Fruit fly (Drosophila melanogaster): ENCODE measurements around the gene CG45099.
A peak's percentile ranks its signal among the peaks of the same experiment; 100 is the strongest.

CG45099 gene

DNA sequence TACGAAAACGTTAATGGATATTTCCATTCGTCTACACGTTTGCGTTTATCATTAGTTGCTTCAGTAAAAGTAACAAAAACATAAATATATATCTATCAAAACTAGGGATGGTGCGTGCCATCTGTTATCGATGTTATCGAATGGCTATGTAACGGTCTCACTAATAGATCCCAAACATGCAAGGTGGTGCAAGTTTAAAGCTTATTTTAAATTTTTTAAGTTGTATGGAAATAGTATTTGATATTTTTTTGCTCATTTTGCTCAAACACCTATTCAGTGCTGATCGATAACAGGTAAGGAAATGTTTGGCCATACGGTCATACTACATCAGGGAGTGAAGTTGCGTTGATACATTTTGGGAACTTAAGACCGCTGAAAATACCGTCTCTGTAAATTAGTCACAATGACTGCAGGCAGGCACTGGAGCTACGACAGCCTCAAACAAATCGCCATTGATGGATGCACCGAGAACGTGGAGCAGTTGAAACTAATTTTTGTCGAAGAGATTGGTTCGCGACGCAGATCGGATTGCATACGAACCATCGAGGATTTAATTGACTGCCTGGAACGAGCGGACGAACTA is at the start of gene CG45099, which contains the start of the genes CG6015, pit and Fadd:
Gene CG45099, minus strand, starts transcription at position 127 of the 583 bp plus-strand sequence.
Gene CG6015, minus strand, starts transcription at position 127 of the 583 bp plus-strand sequence.
Gene pit, plus strand, starts transcription at position 139 of the 583 bp plus-strand sequence.
Gene Fadd, plus strand, starts transcription at position 296 of the 583 bp plus-strand sequence.
- no peak for TF ChIP-seq CG10669 (GFP tag; optimal IDR thresholded peaks at IDR 0.05)
- no peak for TF ChIP-seq Hr39 (GFP tag; optimal IDR thresholded peaks at IDR 0.05)
- no peak for TF ChIP-seq Eip75B (GFP tag; optimal IDR thresholded peaks at IDR 0.05)
- TF ChIP-seq Eip78C (GFP tag) = peak; percentile 70
- TF ChIP-seq esn (GFP tag; optimal IDR thresholded peaks at IDR 0.05) = peak; percentile 30
- TF ChIP-seq topi (GFP tag; optimal IDR thresholded peaks at IDR 0.05) = no peak
- no peak for TF ChIP-seq CG1621 (tag; optimal IDR thresholded peaks at IDR 0.05)
- no peak for TF ChIP-seq CG6163 (GFP tag; IDR thresholded peaks at IDR 0.05)

DNA sequence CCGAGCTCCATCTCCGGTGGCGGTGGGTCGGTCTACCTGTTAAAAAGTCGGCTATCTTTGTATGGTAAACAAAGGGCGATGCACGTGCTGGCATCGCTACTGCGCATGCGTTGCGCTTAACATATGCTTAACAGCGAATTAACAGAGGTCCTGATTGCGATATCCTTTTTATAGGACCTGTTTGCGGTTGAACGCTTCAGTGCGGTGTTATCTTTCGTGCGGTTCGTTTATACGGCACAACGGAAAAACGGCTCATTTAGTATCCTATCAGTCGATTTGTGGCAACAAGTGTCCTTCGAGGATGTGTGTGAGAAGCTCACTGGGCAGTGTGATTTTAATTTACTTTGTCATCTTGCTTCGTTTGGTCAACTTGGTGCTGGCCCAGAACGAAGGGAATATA is 46.1 kb upstream of the CG45099 start, which contains the start of gene CG13408:
Gene CG13408, plus strand, starts transcription at position 222 of the 400 bp plus-strand sequence.
- TF ChIP-seq svp (GFP tag) (no peak), spab (GFP tag; optimal IDR thresholded peaks at IDR 0.05) (no peak), vri (GFP tag; optimal IDR thresholded peaks at IDR 0.05) (no peak), fd59A (GFP tag; optimal IDR thresholded peaks at IDR 0.05) (no peak), CG34406 (GFP tag; optimal IDR thresholded peaks at IDR 0.05) (no peak), OdsH (GFP tag; optimal IDR thresholded peaks at IDR 0.05) (no peak), CG11762 (GFP tag; optimal IDR thresholded peaks at IDR 0.05; ENCODE audit: insufficient read depth) (no peak), CG11902 (GFP tag; optimal IDR thresholded peaks at IDR 0.05) (no peak), Ets21C (GFP tag; optimal IDR thresholded peaks at IDR 0.05) (no peak), acj6 (GFP tag; optimal IDR thresholded peaks at IDR 0.05) (no peak), eg (GFP tag; IDR thresholded peaks at IDR 0.05) (no peak), cyc (GFP tag; optimal IDR thresholded peaks at IDR 0.05) (no peak), salr (GFP tag; optimal IDR thresholded peaks at IDR 0.05) (no peak), CG4318 (GFP tag; optimal IDR thresholded peaks at IDR 0.05) (no peak)

DNA sequence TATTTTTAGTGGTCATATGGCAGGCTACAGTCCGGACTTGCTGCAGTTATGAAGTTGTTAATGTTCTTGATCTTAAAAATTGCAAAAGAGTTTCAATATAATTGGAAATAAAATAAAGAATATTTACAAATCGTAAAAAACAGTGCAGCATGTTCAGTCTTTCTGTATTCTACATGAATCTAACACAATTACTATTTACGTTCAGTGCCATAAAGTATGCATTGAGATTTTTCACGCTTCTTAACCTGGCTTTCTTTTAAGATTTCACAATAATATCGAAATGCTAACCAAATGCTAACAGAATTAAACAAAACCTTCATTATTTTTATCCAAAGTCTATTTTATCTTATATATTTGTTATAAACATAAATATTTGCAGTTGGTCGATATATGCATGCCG is 38.5 kb upstream of the CG45099 start:
- TF ChIP-seq CG6276 (GFP tag; optimal IDR thresholded peaks at IDR 0.05) (no peak), Eip78C (GFP tag) (peak; percentile 36)

DNA sequence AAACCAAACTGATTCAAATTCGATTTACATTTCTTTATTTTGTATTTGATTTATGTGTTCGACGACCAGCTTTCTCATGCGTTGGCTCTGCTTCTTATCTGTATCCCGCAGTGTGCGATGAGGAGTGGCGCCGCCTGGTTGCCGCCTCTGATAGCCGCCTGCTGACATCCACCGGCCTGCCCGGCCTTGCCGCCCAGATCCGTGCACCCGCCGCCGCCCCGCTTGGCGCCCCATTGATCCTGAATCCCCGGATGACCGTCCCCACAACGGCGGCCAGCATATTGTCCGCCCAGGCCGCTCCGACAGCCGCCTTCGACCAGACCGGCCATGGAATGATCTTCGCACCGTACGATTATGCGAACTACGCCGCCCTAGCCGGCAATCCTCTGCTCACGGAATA is 37.5 kb upstream of the CG45099 start:
- no peak for TF ChIP-seq CG8632 (GFP tag; optimal IDR thresholded peaks at IDR 0.05)
- no peak for TF ChIP-seq CG15336 (GFP tag; IDR thresholded peaks at IDR 0.05)
- no peak for TF ChIP-seq Sox102F (GFP tag; optimal IDR thresholded peaks at IDR 0.05)
- no peak for TF ChIP-seq svp (GFP tag)
- no peak for TF ChIP-seq fd59A (GFP tag; optimal IDR thresholded peaks at IDR 0.05)
- TF ChIP-seq CG16779 (tag; optimal IDR thresholded peaks at IDR 0.05) = no peak

DNA sequence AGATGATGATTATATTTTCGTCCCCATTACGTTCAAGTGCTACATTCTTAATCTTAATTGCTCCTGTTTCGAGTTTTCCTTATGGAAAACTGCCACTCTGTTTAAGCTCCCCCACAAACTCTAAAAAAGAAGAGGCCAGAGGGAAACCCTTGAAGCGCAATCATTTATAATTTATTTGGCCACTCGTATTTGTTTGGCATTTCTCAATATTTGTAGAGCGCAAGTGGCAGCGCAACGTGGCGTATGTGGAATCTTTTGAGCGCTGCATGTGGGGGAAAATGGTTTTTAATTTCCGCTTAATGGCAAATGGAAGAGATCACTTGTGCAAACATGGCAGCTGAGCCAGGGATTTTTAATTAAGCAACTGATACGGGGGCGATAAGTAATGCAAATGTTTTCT is 33.1 kb upstream of the CG45099 start:
- TF ChIP-seq CG11902 (GFP tag; optimal IDR thresholded peaks at IDR 0.05) (no peak), Blimp-1 (GFP tag; optimal IDR thresholded peaks at IDR 0.05) (no peak), fkh (GFP tag; optimal IDR thresholded peaks at IDR 0.05) (peak; percentile 16), svp (GFP tag) (peak; percentile 51), esn (GFP tag; optimal IDR thresholded peaks at IDR 0.05) (peak; percentile 1)

DNA sequence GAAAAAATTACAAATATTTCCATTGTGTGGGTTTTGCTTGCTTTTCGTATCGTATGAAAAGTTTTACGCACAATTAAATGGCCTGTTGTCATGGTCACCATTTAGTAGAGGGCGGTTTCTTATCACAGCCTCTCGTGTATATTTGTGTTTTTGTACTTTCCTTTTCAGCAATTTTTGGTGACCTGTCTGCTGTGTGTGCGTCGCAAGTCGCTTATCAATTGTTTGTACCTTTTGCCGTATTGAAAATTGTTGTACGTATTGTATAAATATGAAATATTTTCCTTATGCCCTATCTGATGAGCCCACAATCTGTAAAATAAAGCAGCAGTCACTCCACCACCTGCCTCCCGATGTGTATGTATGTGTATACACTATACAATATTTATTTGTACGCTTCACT is 32.4 kb upstream of the CG45099 start:
- TF ChIP-seq fkh (GFP tag; optimal IDR thresholded peaks at IDR 0.05) (peak; percentile 59), Hr38 (GFP tag; optimal IDR thresholded peaks at IDR 0.05) (no peak), CG6163 (GFP tag; IDR thresholded peaks at IDR 0.05) (0 out of 3 replicates have a peak, but pooled peaks have one; percentile 22), OdsH (GFP tag; optimal IDR thresholded peaks at IDR 0.05) (no peak), fd59A (GFP tag; optimal IDR thresholded peaks at IDR 0.05) (no peak), CG8632 (GFP tag; optimal IDR thresholded peaks at IDR 0.05) (peak; percentile 13), fd85E (GFP tag; optimal IDR thresholded peaks at IDR 0.05) (no peak), CG9139 (GFP tag; optimal IDR thresholded peaks at IDR 0.05) (peak; percentile 35), Hr39 (GFP tag; optimal IDR thresholded peaks at IDR 0.05) (no peak), CG10631 (GFP tag; optimal IDR thresholded peaks at IDR 0.05) (no peak), Eip78C (GFP tag) (peak; percentile 47), Hr4 (GFP tag; optimal IDR thresholded peaks at IDR 0.05) (no peak), svp (GFP tag) (peak; percentile 92), CG3919 (GFP tag; optimal IDR thresholded peaks at IDR 0.05) (no peak), ss (GFP tag; optimal IDR thresholded peaks at IDR 0.05) (peak in 1 of 2 experiments; percentile 38), pdm3 (GFP tag; optimal IDR thresholded peaks at IDR 0.05) (no peak)
